Fruit fly (Drosophila melanogaster) whole organism, larva: ENCODE data around the gene ru.

Experiments
- noc ChIP-seq: fragments of 200-800 bp; sonication (Bioruptor generic); optimal IDR thresholded peaks from 3 replicates; lab custom pipeline; 2019; ENCODE audit warnings: missing biosample characterization, mild to moderate bottlenecking, missing genetic modification characterization, moderate library complexity

Gene ru

dm6 chr3L:1370099-1370678 lies at the start of gene ru:
ru (plus strand) TSS chr3L:1370628.
- TF ChIP-seq noc (tag; lab: Kevin White, UChicago), result no peak

- TF ChIP-seq noc (tag; lab: Kevin White, UChicago), result no peak
These were observed 49.4 kb upstream of the ru start for dm6 chr3L:1320931-1321556.

- no peak for TF ChIP-seq noc (tag; lab: Kevin White, UChicago)
These were observed 48.3 kb upstream of the ru start for dm6 chr3L:1322159-1322558.

dm6 chr3L:1322706-1323105 lies 47.7 kb upstream of the ru start, which contains the start of gene CG9184:
CG9184 (minus strand) TSS chr3L:1322806.
- TF ChIP-seq noc (tag; lab: Kevin White, UChicago), result no peak

dm6 chr3L:1323136-1323535 lies 47.3 kb upstream of the ru start:
- TF ChIP-seq noc (tag; lab: Kevin White, UChicago), result peak; percentile 14

dm6 chr3L:1324818-1325625 lies 45.4 kb upstream of the ru start:
- TF ChIP-seq noc (tag; lab: Kevin White, UChicago), result no peak

- no peak for TF ChIP-seq noc (tag; lab: Kevin White, UChicago)
These were observed 44.8 kb upstream of the ru start for dm6 chr3L:1325626-1325937.

- TF ChIP-seq noc (tag; lab: Kevin White, UChicago), result no peak
These were observed 40.7 kb upstream of the ru start, which contains the start of gene ND-ACP for dm6 chr3L:1329724-1330123. ND-ACP (plus strand) TSS chr3L:1329949.

dm6 chr3L:1330420-1330819 lies 40.0 kb upstream of the ru start:
- TF ChIP-seq noc (tag; lab: Kevin White, UChicago), result no peak

- no peak for TF ChIP-seq noc (tag; lab: Kevin White, UChicago)
These were observed 38.9 kb upstream of the ru start, which contains the start of gene msd1 for dm6 chr3L:1331542-1331941. msd1 (plus strand) TSS chr3L:1331744.

dm6 chr3L:1332973-1333372 lies 37.5 kb upstream of the ru start, which contains the start of gene msd5:
msd5 (minus strand) TSS chr3L:1333146.
- TF ChIP-seq noc (tag; lab: Kevin White, UChicago), result no peak

- peak; percentile 82 for TF ChIP-seq noc (tag; lab: Kevin White, UChicago)
These were observed 35.6 kb upstream of the ru start, which contains the start of the genes Hmbs and CG2211 for dm6 chr3L:1334571-1335427. Hmbs (plus strand) TSS chr3L:1334889. CG2211 (minus strand) TSS chr3L:1335359.

dm6 chr3L:1335428-1335764 lies 35.0 kb upstream of the ru start:
- TF ChIP-seq noc (tag; lab: Kevin White, UChicago), result peak; percentile 45

- TF ChIP-seq noc (tag; lab: Kevin White, UChicago), result peak; percentile 84
These were observed 34.2 kb upstream of the ru start for dm6 chr3L:1335989-1336961.
